Worm (Caenorhabditis elegans): Measurements from ENCODE around the gene srsx-1.

DNA sequence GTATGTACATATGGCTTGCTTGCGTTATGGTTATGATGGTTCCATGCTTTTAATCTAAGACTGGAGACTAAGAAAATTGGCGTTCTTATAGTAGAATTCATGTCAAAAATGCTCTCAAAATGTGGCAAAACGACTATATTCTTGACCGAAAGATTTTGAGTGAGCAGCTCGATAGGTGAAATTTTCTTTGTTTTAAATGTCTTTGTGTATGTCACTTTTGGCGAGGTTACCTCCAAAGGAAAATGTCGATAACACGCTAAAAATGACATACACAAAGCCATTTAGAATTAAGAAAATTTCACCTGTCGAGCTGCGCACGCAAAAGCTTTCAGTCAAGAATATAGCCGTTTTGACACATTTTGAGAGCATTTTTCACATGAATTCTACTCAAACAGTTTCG, 10.4 kb downstream of the srsx-1 start, which contains the start of gene srz-66:
- TF ChIP-seq dao-5 (tag; optimal IDR thresholded peaks at IDR 0.05) (no peak), him-1 (tag; optimal IDR thresholded peaks at IDR 0.05) (no peak), W03F9.2 (tag; optimal IDR thresholded peaks at IDR 0.05) (no peak)
